Fruit fly (Drosophila melanogaster) S2 (cell line): ENCODE results near the gene Nf-YA.

Experiments used
- CG8478 ChIP-seq: fragments of >200 bp; optimal IDR thresholded peaks from 2 replicates; lab custom pipeline; 2018
- CTCF ChIP-seq, 2 experiments: fragments of >200 bp; optimal IDR thresholded peaks; 2 replicates each; lab custom pipeline; 2018

DNA sequence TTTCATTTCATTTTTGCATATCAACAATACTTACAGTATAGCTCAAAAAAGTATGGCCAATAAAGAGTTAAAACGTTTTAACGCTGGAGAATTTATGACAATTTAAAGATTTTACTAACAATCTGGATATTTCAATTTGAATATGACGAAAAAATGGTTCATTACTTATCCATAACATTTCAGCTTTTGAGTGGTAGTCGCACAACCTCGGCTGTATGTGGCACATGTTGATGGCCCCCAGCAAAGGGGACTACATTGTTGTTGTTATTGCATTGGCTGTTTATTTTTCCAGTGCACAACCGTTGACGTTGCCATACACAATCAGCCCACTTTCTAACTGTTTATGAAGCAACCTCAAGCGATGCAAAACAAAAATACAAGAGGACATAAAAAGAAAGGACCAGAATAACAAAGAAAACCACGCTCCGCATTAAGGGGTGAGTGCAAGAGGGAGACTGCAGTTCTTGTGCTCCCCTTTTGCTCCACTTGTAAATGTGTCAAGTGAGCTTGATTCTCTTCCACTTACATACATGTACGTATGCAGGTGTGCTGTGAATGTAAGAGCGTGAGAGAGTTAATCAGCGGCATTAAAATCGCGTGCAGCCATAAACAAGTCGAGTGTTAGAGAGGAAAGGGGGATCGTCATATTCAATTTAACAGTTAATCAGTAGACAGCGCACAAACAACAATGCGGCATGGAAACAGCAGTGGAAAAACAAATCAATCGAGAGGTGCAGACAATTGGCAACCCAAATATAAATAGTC lies 21.8 kb downstream of the Nf-YA start:
- TF ChIP-seq CTCF (optimal IDR thresholded peaks at IDR 0.05; lab: Kevin White, UChicago), result no peak
- TF ChIP-seq CG8478 (lab: Kevin White, UChicago), result no peak
